Worm (Caenorhabditis elegans): Measurements from ENCODE around the gene srt-20.
A peak's percentile ranks its signal among the peaks of the same experiment; 100 is the strongest.

srt-20 gene

ce11 chrV:4256474-4256873 lies 22.2 kb downstream of the srt-20 start, which contains the start of gene srt-14:
srt-14 (minus strand) TSS chrV:4256574.
- TF ChIP-seq ztf-11 (tag; optimal IDR thresholded peaks at IDR 0.05) (no peak), zfp-3 (GFP tag; conservative IDR thresholded peaks at IDR 0.05) (no peak), daf-19 (GFP tag; conservative IDR thresholded peaks at IDR 0.05) (no peak)

ce11 chrV:4250047-4250446 lies 28.6 kb downstream of the srt-20 start, which contains the start of gene srt-13:
srt-13 (minus strand) TSS chrV:4250147.
- TF ChIP-seq T26A8.4 (GFP tag; IDR thresholded peaks at IDR 0.05) (no peak), pqm-1 (tag; optimal IDR thresholded peaks at IDR 0.05) (no peak), F37D6.2 (tag; optimal IDR thresholded peaks at IDR 0.05) (no peak), vab-7 (GFP tag; IDR thresholded peaks at IDR 0.05) (no peak), ztf-7 (tag; optimal IDR thresholded peaks at IDR 0.05) (no peak), unc-39 (tag; optimal IDR thresholded peaks at IDR 0.05) (no peak), lin-39 (tag; optimal IDR thresholded peaks at IDR 0.05) (no peak), nhr-25 (tag; optimal IDR thresholded peaks at IDR 0.05; ENCODE audit: borderline replicate concordance, insufficient read depth) (no peak), Y5F2A.4 (GFP tag; optimal IDR thresholded peaks at IDR 0.05) (no peak), pha-4 (GFP tag; IDR thresholded peaks at IDR 0.05) (no peak), pha-4 (tag; optimal IDR thresholded peaks at IDR 0.05) (no peak), hlh-30 (tag; optimal IDR thresholded peaks at IDR 0.05; ENCODE audit: insufficient read depth) (no peak), lin-29 (GFP tag; IDR thresholded peaks at IDR 0.05) (no peak), unc-62 (GFP tag; optimal IDR thresholded peaks at IDR 0.05 in 1 of 2) (no peak), unc-62 (tag; optimal IDR thresholded peaks at IDR 0.05) (no peak), mep-1 (tag; optimal IDR thresholded peaks at IDR 0.05) (no peak)

ce11 chrV:4248359-4248758 lies 30.3 kb downstream of the srt-20 start:
- TF ChIP-seq mxl-2 (GFP tag; conservative IDR thresholded peaks at IDR 0.05) (no peak), nhr-41 (GFP tag; IDR thresholded peaks at IDR 0.05) (no peak), daf-19 (GFP tag; conservative IDR thresholded peaks at IDR 0.05) (no peak), F49E8.2 (tag; optimal IDR thresholded peaks at IDR 0.05; ENCODE audit: borderline replicate concordance) (no peak), Y48G9A.11 (GFP tag; IDR thresholded peaks at IDR 0.05) (no peak), D1046.2 (GFP tag; IDR thresholded peaks at IDR 0.05) (no peak)

ce11 chrV:4242431-4242830 lies 36.2 kb downstream of the srt-20 start, which contains the start of gene srt-12:
srt-12 (minus strand) TSS chrV:4242531.
- TF ChIP-seq F10B5.3 (tag; optimal IDR thresholded peaks at IDR 0.05), result no peak
- no peak for TF ChIP-seq php-3 (GFP tag; IDR thresholded peaks at IDR 0.05)
- TF ChIP-seq zip-2 (tag; optimal IDR thresholded peaks at IDR 0.05), result no peak
- TF ChIP-seq saeg-2 (GFP tag; IDR thresholded peaks at IDR 0.05), result no peak
- TF ChIP-seq mdt-29 (GFP tag; IDR thresholded peaks at IDR 0.05), result no peak
- TF ChIP-seq lin-39 (tag; optimal IDR thresholded peaks at IDR 0.05), result no peak
- no peak for TF ChIP-seq ceh-44 (GFP tag; IDR thresholded peaks at IDR 0.05)

ce11 chrV:4241555-4241954 lies 37.1 kb downstream of the srt-20 start:
- TF ChIP-seq nhr-48 (tag; optimal IDR thresholded peaks at IDR 0.05), result no peak
- TF ChIP-seq unc-62 (GFP tag; optimal IDR thresholded peaks at IDR 0.05 in 1 of 2), result peak in 1 of 2 experiments; percentile 91
- TF ChIP-seq unc-62 (tag; optimal IDR thresholded peaks at IDR 0.05), result no peak

ce11 chrV:4240292-4240691 lies 38.3 kb downstream of the srt-20 start, which contains the start of gene srh-204:
srh-204 (minus strand) TSS chrV:4240392.
- TF ChIP-seq nhr-237 (tag; optimal IDR thresholded peaks at IDR 0.05) (no peak), ztf-11 (tag; optimal IDR thresholded peaks at IDR 0.05) (no peak), aha-1 (tag) (peak; percentile 86)

Measured in whole organism, L4 larva.